Fruit fly (Drosophila melanogaster) whole organism: Measurements from ENCODE around the gene Grp170.

Experiments used
- CG8478 ChIP-seq: fragments of >200 bp; optimal IDR thresholded peaks from 2 replicates; lab custom pipeline; 2018; ENCODE audit warnings: inconsistent platforms
- Dll ChIP-seq: fragments of >200 bp; optimal IDR thresholded peaks from 2 replicates; lab custom pipeline; 2017
- EcR ChIP-seq, 2 experiments: fragments of >200 bp; optimal IDR thresholded peaks; 2 replicates each; lab custom pipeline; 2017; ENCODE audit warnings: missing biosample characterization in 2 of 2, missing genetic modification characterization in 2 of 2, missing genetic modification reagents in 2 of 2
- pan ChIP-seq: fragments of >200 bp; optimal IDR thresholded peaks from 2 replicates; lab custom pipeline; 2017
- psq ChIP-seq: fragments of >200 bp; optimal IDR thresholded peaks from 2 replicates; lab custom pipeline; 2017
- usp ChIP-seq: fragments of >200 bp; optimal IDR thresholded peaks from 2 replicates; lab custom pipeline; 2017; ENCODE audit warnings: missing biosample characterization, missing genetic modification characterization, mixed read lengths

Grp170 gene

dm6 chrX:2305281-2305680, 30.4 kb upstream of the Grp170 start:
- TF ChIP-seq Dll (lab: Kevin White, UChicago): no peak
- TF ChIP-seq psq (lab: Kevin White, UChicago): no peak
- TF ChIP-seq CG8478 (lab: Kevin White, UChicago): no peak
- no peak for TF ChIP-seq usp
- TF ChIP-seq pan (lab: Kevin White, UChicago): no peak
- TF ChIP-seq EcR (GFP tag; optimal IDR thresholded peaks at IDR 0.05; lab: Kevin White, UChicago): no peak

dm6 chrX:2304514-2305235, 29.8 kb upstream of the Grp170 start:
- no peak for TF ChIP-seq usp
- no peak for TF ChIP-seq psq (lab: Kevin White, UChicago)
- no peak for TF ChIP-seq Dll (lab: Kevin White, UChicago)
- no peak for TF ChIP-seq pan (lab: Kevin White, UChicago)
- TF ChIP-seq CG8478 (lab: Kevin White, UChicago): no peak
- TF ChIP-seq EcR (GFP tag; optimal IDR thresholded peaks at IDR 0.05; lab: Kevin White, UChicago): no peak

dm6 chrX:2303771-2304513, 29.1 kb upstream of the Grp170 start:
- TF ChIP-seq Dll (lab: Kevin White, UChicago) (peak; percentile 80), EcR (GFP tag; optimal IDR thresholded peaks at IDR 0.05; lab: Kevin White, UChicago) (no peak)

dm6 chrX:2302875-2303274, 28.0 kb upstream of the Grp170 start:
- TF ChIP-seq CG8478 (lab: Kevin White, UChicago) (no peak), pan (lab: Kevin White, UChicago) (no peak), usp (no peak), Dll (lab: Kevin White, UChicago) (no peak), EcR (GFP tag; optimal IDR thresholded peaks at IDR 0.05; lab: Kevin White, UChicago) (no peak), psq (lab: Kevin White, UChicago) (no peak)

- TF ChIP-seq psq (lab: Kevin White, UChicago) (no peak), CG8478 (lab: Kevin White, UChicago) (no peak), EcR (GFP tag; optimal IDR thresholded peaks at IDR 0.05; lab: Kevin White, UChicago) (no peak), usp (no peak), pan (lab: Kevin White, UChicago) (no peak), Dll (lab: Kevin White, UChicago) (no peak)
These were observed 27.0 kb upstream of the Grp170 start for dm6 chrX:2301613-2302522.

- TF ChIP-seq Dll (lab: Kevin White, UChicago): peak; percentile 94
- no peak for TF ChIP-seq usp
These were observed 26.2 kb upstream of the Grp170 start for dm6 chrX:2301069-2301508.

dm6 chrX:2300293-2301068, 25.6 kb upstream of the Grp170 start:
- TF ChIP-seq psq (lab: Kevin White, UChicago): no peak
- TF ChIP-seq pan (lab: Kevin White, UChicago): no peak

- TF ChIP-seq Dll (lab: Kevin White, UChicago) (no peak), pan (lab: Kevin White, UChicago) (no peak), CG8478 (lab: Kevin White, UChicago) (no peak), psq (lab: Kevin White, UChicago) (no peak), EcR (GFP tag; optimal IDR thresholded peaks at IDR 0.05; lab: Kevin White, UChicago) (no peak), usp (no peak)
These were observed 24.0 kb upstream of the Grp170 start for dm6 chrX:2298708-2299370.

- no peak for TF ChIP-seq usp
- no peak for TF ChIP-seq psq (lab: Kevin White, UChicago)
- TF ChIP-seq Dll (lab: Kevin White, UChicago): peak; percentile 75
These were observed 22.7 kb upstream of the Grp170 start for dm6 chrX:2297428-2298200.
